Worm (Caenorhabditis elegans) whole organism, young adult: ENCODE measurements around the gene gcc-2.
A peak's percentile ranks its signal among the peaks of the same experiment; 100 is the strongest.

Experiments
- B0035.1 ChIP-seq: sonication (generic microtip); optimal IDR thresholded peaks from 2 replicates; lab custom pipeline; 2016; ENCODE audit warnings: missing genetic modification characterization, mild to moderate bottlenecking, missing compliant biosample characterization, missing genotype, missing genetic modification reagents
- F23B12.7 ChIP-seq: sonication (generic microtip); optimal IDR thresholded peaks from 2 replicates; lab custom pipeline; 2017; ENCODE audit warnings: missing genetic modification characterization, mild to moderate bottlenecking, missing compliant biosample characterization, antibody characterized with exemption, moderate library complexity; ENCODE audit not compliant: insufficient read depth
- F37B4.10 ChIP-seq: fragments of 200-800 bp; sonication (Bioruptor generic); IDR thresholded peaks from 2 replicates; pipeline ENCODE4 v1.3.6; 2022; ENCODE audit warnings: missing genetic modification characterization, missing compliant biosample characterization
- F39B2.1 ChIP-seq: fragments of 200-800 bp; sonication (Bioruptor generic); IDR thresholded peaks from 2 replicates; pipeline ENCODE4 v1.3.6; 2022; ENCODE audit warnings: missing genetic modification reagents, missing genetic modification characterization, missing compliant biosample characterization
- K11D2.4 ChIP-seq: fragments of 200-800 bp; sonication (Bioruptor generic); IDR thresholded peaks from 2 replicates; pipeline ENCODE4 v1.3.6; 2022; ENCODE audit warnings: missing genetic modification reagents, missing genetic modification characterization, missing compliant biosample characterization
- T07F8.4 ChIP-seq: sonication (generic microtip); optimal IDR thresholded peaks from 2 replicates; lab custom pipeline; 2016; ENCODE audit warnings: mild to moderate bottlenecking, missing genetic modification characterization, moderate library complexity, missing compliant biosample characterization
- Y53G8AR.9 ChIP-seq: fragments of 200-800 bp; sonication (Bioruptor generic); conservative IDR thresholded peaks from 2 replicates; pipeline ENCODE4 v1.3.6; 2022; ENCODE audit warnings: missing genetic modification reagents, missing genetic modification characterization, missing compliant biosample characterization
- aptf-2 ChIP-seq: fragments of 200-800 bp; sonication (Bioruptor generic); conservative IDR thresholded peaks from 2 replicates; pipeline ENCODE4 v1.3.6; 2022; ENCODE audit warnings: missing genetic modification reagents, missing genetic modification characterization, missing compliant biosample characterization
- aptf-3 ChIP-seq: fragments of 200-800 bp; sonication (Bioruptor generic); IDR thresholded peaks from 2 replicates; pipeline ENCODE4 v1.3.6; 2022; ENCODE audit warnings: missing genetic modification characterization, missing compliant biosample characterization
- attf-3 ChIP-seq: fragments of 200-800 bp; sonication (Bioruptor generic); conservative IDR thresholded peaks from 2 replicates; pipeline ENCODE4 v1.3.6; 2022; ENCODE audit warnings: missing genetic modification reagents, missing genetic modification characterization, missing compliant biosample characterization
- ceh-100 ChIP-seq: fragments of 200-800 bp; sonication (Bioruptor generic); IDR thresholded peaks from 2 replicates; pipeline ENCODE4 v1.3.6; 2022; ENCODE audit warnings: missing genetic modification reagents, missing genetic modification characterization, missing compliant biosample characterization
- ceh-40 ChIP-seq: fragments of 200-800 bp; sonication (Bioruptor generic); IDR thresholded peaks from 2 replicates; pipeline ENCODE4 v1.3.6; 2022; ENCODE audit warnings: missing genetic modification characterization, missing compliant biosample characterization
- ceh-79 ChIP-seq: sonication (generic microtip); optimal IDR thresholded peaks from 2 replicates; lab custom pipeline; 2017; ENCODE audit warnings: mild to moderate bottlenecking, missing genetic modification characterization, missing compliant biosample characterization
- die-1 ChIP-seq: sonication (generic microtip); optimal IDR thresholded peaks from 2 replicates; lab custom pipeline; 2016; ENCODE audit warnings: missing genotype, mild to moderate bottlenecking, missing genetic modification characterization, missing compliant biosample characterization
- dpff-1 ChIP-seq: sonication (generic microtip); optimal IDR thresholded peaks from 2 replicates; lab custom pipeline; 2017; ENCODE audit warnings: mild to moderate bottlenecking, missing genetic modification characterization, missing compliant biosample characterization
- egl-18 ChIP-seq: fragments of 200-800 bp; sonication (Bioruptor generic); IDR thresholded peaks from 2 replicates; pipeline ENCODE4 v1.3.6; 2022; ENCODE audit warnings: missing genetic modification reagents, missing genetic modification characterization, missing compliant biosample characterization
- fkh-3 ChIP-seq: sonication (generic microtip); optimal IDR thresholded peaks from 2 replicates; lab custom pipeline; 2016; ENCODE audit warnings: mild to moderate bottlenecking, missing genetic modification characterization, missing compliant biosample characterization
- him-1 ChIP-seq: sonication (generic microtip); optimal IDR thresholded peaks from 2 replicates; lab custom pipeline; 2016; ENCODE audit warnings: missing genotype, missing genetic modification reagents, missing genetic modification characterization, missing compliant biosample characterization
- hlh-12 ChIP-seq: sonication (generic microtip); optimal IDR thresholded peaks from 2 replicates; lab custom pipeline; 2016; ENCODE audit warnings: missing genetic modification characterization, missing compliant biosample characterization
- hmg-1.2 ChIP-seq: fragments of 200-800 bp; sonication (Bioruptor generic); IDR thresholded peaks from 2 replicates; pipeline ENCODE4 v1.3.6; 2022; ENCODE audit warnings: missing genetic modification reagents, missing genetic modification characterization, missing compliant biosample characterization
- hmg-20 ChIP-seq: fragments of 200-800 bp; sonication (Bioruptor generic); IDR thresholded peaks from 2 replicates; pipeline ENCODE4 v1.3.6; 2022; ENCODE audit warnings: missing genetic modification reagents, missing genetic modification characterization, missing compliant biosample characterization
- lag-1 ChIP-seq: fragments of 200-800 bp; sonication (Bioruptor generic); IDR thresholded peaks from 2 replicates; pipeline ENCODE4 v1.3.6; 2022; ENCODE audit warnings: missing genetic modification reagents, missing genetic modification characterization, missing compliant biosample characterization
- let-607 ChIP-seq, 2 experiments: fragments of 200-800 bp in 1 of 2; sonication (Bioruptor generic) in 1 of 2; sonication (generic microtip) in 1 of 2; optimal IDR thresholded peaks; 2 replicates each; lab custom pipeline; 2016 to 2018; ENCODE audit warnings: mild to moderate bottlenecking in 2 of 2, missing compliant biosample characterization in 2 of 2, missing genetic modification characterization in 2 of 2, moderate library complexity in 2 of 2, missing genotype in 1 of 2
- lin-54 ChIP-seq: fragments of 200-800 bp; sonication (Bioruptor generic); optimal IDR thresholded peaks from 2 replicates; lab custom pipeline; 2018; ENCODE audit warnings: mild to moderate bottlenecking, missing genetic modification characterization, missing compliant biosample characterization
- lir-1 ChIP-seq: fragments of 200-800 bp; sonication (Bioruptor generic); conservative IDR thresholded peaks from 2 replicates; pipeline ENCODE4 v1.3.6; 2022; ENCODE audit warnings: missing genetic modification reagents, missing genetic modification characterization, missing compliant biosample characterization
- lsl-1 ChIP-seq: fragments of 200-800 bp; sonication (Bioruptor generic); optimal IDR thresholded peaks from 2 replicates; lab custom pipeline; 2018; ENCODE audit warnings: mild to moderate bottlenecking, missing genetic modification characterization, moderate library complexity, missing compliant biosample characterization
- madf-10 ChIP-seq: sonication (generic microtip); optimal IDR thresholded peaks from 2 replicates; lab custom pipeline; 2016; ENCODE audit warnings: mild to moderate bottlenecking, missing genetic modification characterization, missing compliant biosample characterization
- madf-3 ChIP-seq: fragments of 200-800 bp; sonication (Bioruptor generic); IDR thresholded peaks from 2 replicates; pipeline ENCODE4 v1.3.6; 2022; ENCODE audit warnings: missing genetic modification reagents, missing genetic modification characterization, missing compliant biosample characterization
- madf-8 ChIP-seq: fragments of 200-800 bp; sonication (Bioruptor generic); conservative IDR thresholded peaks from 2 replicates; pipeline ENCODE4 v1.3.6; 2022; ENCODE audit warnings: missing genetic modification reagents, missing genetic modification characterization, missing compliant biosample characterization
- mcd-1 ChIP-seq: fragments of 200-800 bp; sonication (Bioruptor generic); IDR thresholded peaks from 2 replicates; pipeline ENCODE4 v1.3.6; 2022; ENCODE audit warnings: missing genetic modification reagents, missing genetic modification characterization, missing compliant biosample characterization
- nfya-2 ChIP-seq: fragments of 200-800 bp; sonication (Bioruptor generic); IDR thresholded peaks from 2 replicates; pipeline ENCODE4 v1.3.6; 2022; ENCODE audit warnings: missing genetic modification reagents, missing genetic modification characterization, missing compliant biosample characterization
- pbrm-1 ChIP-seq: fragments of 200-800 bp; sonication (Bioruptor generic); IDR thresholded peaks from 2 replicates; pipeline ENCODE4 v1.3.6; 2022; ENCODE audit warnings: missing genetic modification reagents, missing genetic modification characterization, missing compliant biosample characterization
- pha-4 ChIP-seq: fragments of 150-350 bp; sonication (generic microtip); optimal IDR thresholded peaks from 2 replicates; lab custom pipeline; 2014; ENCODE audit warnings: missing biosample characterization, missing genetic modification reagents, missing genetic modification characterization
- repo-1 ChIP-seq: sonication (generic microtip); optimal IDR thresholded peaks from 2 replicates; lab custom pipeline; 2017; ENCODE audit warnings: mild to moderate bottlenecking, missing genetic modification characterization, missing compliant biosample characterization
- rpc-1 ChIP-seq, 2 experiments: fragments of 150-350 bp in 1 of 2; sonication (generic microtip) in 1 of 2; optimal IDR thresholded peaks; 2 replicates each; lab custom pipeline; 2014 to 2018; ENCODE audit warnings: missing biosample characterization in 1 of 2, missing genetic modification characterization in 1 of 2, missing genetic modification reagents in 1 of 2, missing genotype in 1 of 2
- sea-2 ChIP-seq: fragments of 200-800 bp; sonication (Bioruptor generic); IDR thresholded peaks from 2 replicates; pipeline ENCODE4 v1.3.6; 2022; ENCODE audit warnings: missing genetic modification characterization, missing compliant biosample characterization
- snpc-1.1 ChIP-seq: sonication (generic microtip); optimal IDR thresholded peaks from 2 replicates; lab custom pipeline; 2017; ENCODE audit warnings: missing genetic modification characterization, mild to moderate bottlenecking, missing compliant biosample characterization, antibody characterized with exemption, moderate library complexity, missing genotype, missing genetic modification reagents; ENCODE audit not compliant: insufficient read depth
- snpc-1.3 ChIP-seq: sonication (generic microtip); optimal IDR thresholded peaks from 2 replicates; lab custom pipeline; 2017; ENCODE audit warnings: missing genetic modification characterization, mild to moderate bottlenecking, missing compliant biosample characterization, antibody characterized with exemption, moderate library complexity, missing genotype, missing genetic modification reagents; ENCODE audit not compliant: insufficient read depth
- snpc-3.4 ChIP-seq: sonication (generic microtip); optimal IDR thresholded peaks from 2 replicates; lab custom pipeline; 2017; ENCODE audit warnings: missing genetic modification characterization, mild to moderate bottlenecking, missing compliant biosample characterization, antibody characterized with exemption, moderate library complexity, missing genotype, missing genetic modification reagents
- tbp1 ChIP-seq: fragments of 200-800 bp; sonication (Bioruptor generic); optimal IDR thresholded peaks from 2 replicates; lab custom pipeline; 2018; ENCODE audit warnings: mild to moderate bottlenecking, missing genetic modification characterization, missing compliant biosample characterization
- tlf-1 ChIP-seq: fragments of 200-800 bp; sonication (Bioruptor generic); optimal IDR thresholded peaks from 2 replicates; lab custom pipeline; 2018; ENCODE audit warnings: mild to moderate bottlenecking, missing genetic modification characterization, missing compliant biosample characterization
- zfh-2 ChIP-seq: fragments of 200-800 bp; sonication (Bioruptor generic); conservative IDR thresholded peaks from 2 replicates; pipeline ENCODE4 v1.3.6; 2022; ENCODE audit warnings: missing genetic modification reagents, missing genetic modification characterization, missing compliant biosample characterization
- ztf-22 ChIP-seq: fragments of 200-800 bp; sonication (Bioruptor generic); optimal IDR thresholded peaks from 2 replicates; lab custom pipeline; 2018; ENCODE audit warnings: mild to moderate bottlenecking, missing genetic modification characterization, moderate library complexity, missing compliant biosample characterization
- ztf-25 ChIP-seq: fragments of 200-800 bp; sonication (Bioruptor generic); IDR thresholded peaks from 2 replicates; pipeline ENCODE4 v1.3.6; 2022; ENCODE audit warnings: missing genetic modification reagents, missing genetic modification characterization, missing compliant biosample characterization
- ztf-26 ChIP-seq: sonication (generic microtip); optimal IDR thresholded peaks from 2 replicates; lab custom pipeline; 2017; ENCODE audit warnings: missing genetic modification characterization, missing compliant biosample characterization

Gene gcc-2

DNA sequence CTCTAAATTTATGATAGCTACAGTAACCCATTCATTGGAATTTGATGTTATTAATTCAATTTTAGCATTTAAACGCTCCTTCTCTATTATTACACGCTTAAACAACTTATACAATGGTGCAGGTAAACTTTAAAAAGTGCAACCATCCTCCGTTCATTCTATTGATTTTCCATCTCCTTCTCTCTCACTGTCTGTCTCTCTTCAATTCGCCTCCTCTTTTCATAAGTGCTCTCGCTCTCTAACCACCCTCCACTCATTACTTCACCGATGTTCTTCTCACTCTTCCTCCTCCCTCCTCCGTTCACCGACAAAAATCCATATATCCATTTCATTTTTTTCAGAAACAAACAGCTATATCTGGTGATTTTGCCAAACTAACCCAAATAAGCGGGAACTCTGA is 4.2 kb upstream of the gcc-2 start, which contains the start of gene cbp-1:
TSS of gene cbp-1 (plus strand) at position 335 of the 400 bp plus-strand sequence.
- 0 out of 2 replicates have a peak, but pooled peaks have one; percentile 5 for TF ChIP-seq mcd-1 (GFP tag; lab: Robert Waterston, UW)
- no peak for TF ChIP-seq lir-1
- TF ChIP-seq hmg-1.2 (GFP tag; lab: Robert Waterston, UW) = peak; percentile 90
- 0 out of 2 replicates have a peak, but pooled peaks have one; percentile 58 for TF ChIP-seq madf-3 (GFP tag; lab: Robert Waterston, UW)
- no peak for TF ChIP-seq attf-3 (GFP tag; lab: Robert Waterston, UW)
- no peak for TF ChIP-seq aptf-3 (GFP tag; lab: Robert Waterston, UW)
- TF ChIP-seq lin-54 (GFP tag; lab: Kevin White, UChicago) = no peak
- TF ChIP-seq pbrm-1 = 0 out of 2 replicates have a peak, but pooled peaks have one; percentile 11

DNA sequence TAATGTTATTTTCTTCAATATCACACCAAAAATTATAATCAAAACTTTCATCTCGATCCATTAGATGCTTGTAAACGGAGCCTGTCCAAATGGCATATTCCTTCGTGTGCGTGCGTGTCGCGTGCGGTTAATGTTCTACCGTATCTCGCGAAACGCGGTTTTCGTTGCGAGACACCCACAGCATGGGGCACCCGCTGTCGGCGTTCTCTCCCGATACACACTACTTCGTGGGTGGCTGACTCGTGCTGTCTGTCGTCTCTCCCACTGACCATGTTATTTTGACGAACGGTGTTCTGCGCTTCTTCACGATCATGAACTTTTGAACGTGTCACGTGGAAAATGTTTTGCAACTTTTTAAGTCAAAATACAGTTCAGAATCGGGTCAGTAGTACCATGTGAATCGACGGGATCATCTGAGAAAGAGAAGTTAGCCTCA is 3.5 kb upstream of the gcc-2 start:
- TF ChIP-seq fkh-3 (tag; lab: Kevin White, UChicago) (peak; percentile 61), him-1 (tag; lab: Kevin White, UChicago) (no peak), Y53G8AR.9 (GFP tag; lab: Robert Waterston, UW) (peak; percentile 98), lsl-1 (GFP tag; lab: Kevin White, UChicago) (peak; percentile 29), tlf-1 (GFP tag; lab: Kevin White, UChicago) (peak; percentile 97), lir-1 (peak; percentile 92), T07F8.4 (tag; lab: Kevin White, UChicago) (peak; percentile 57), repo-1 (tag; lab: Kevin White, UChicago) (peak; percentile 98), hlh-12 (tag; lab: Kevin White, UChicago) (no peak), pha-4 (tag; lab: Kevin White, UChicago) (peak; percentile 95), madf-8 (GFP tag; lab: Robert Waterston, UW) (no peak), madf-10 (tag; lab: Kevin White, UChicago) (peak; percentile 94), tbp1 (GFP tag; lab: Kevin White, UChicago) (peak; percentile 75), ztf-26 (peak; percentile 98), aptf-2 (GFP tag; lab: Robert Waterston, UW) (0 out of 2 replicates have a peak, but pooled peaks have one; percentile 40), F37B4.10 (GFP tag; lab: Robert Waterston, UW) (peak; percentile 94; the same call in 1 of the 2 replicates), ztf-25 (peak; percentile 79; the same call in 1 of the 2 replicates), K11D2.4 (GFP tag; lab: Robert Waterston, UW) (peak; percentile 98), snpc-3.4 (tag; lab: Kevin White, UChicago) (peak; percentile 55), rpc-1 (optimal IDR thresholded peaks at IDR 0.05; lab: Kevin White, UChicago) (peak; percentile 19), rpc-1 (tag; optimal IDR thresholded peaks at IDR 0.05; lab: Kevin White, UChicago) (no peak), ceh-79 (tag; lab: Kevin White, UChicago) (peak; percentile 77), B0035.1 (peak; percentile 90), F23B12.7 (no peak), aptf-3 (GFP tag; lab: Robert Waterston, UW) (no peak), zfh-2 (GFP tag; lab: Robert Waterston, UW) (peak; percentile 99), ceh-40 (GFP tag; lab: Robert Waterston, UW) (peak; percentile 79), egl-18 (GFP tag; lab: Robert Waterston, UW) (peak; percentile 93), hmg-20 (peak; percentile 87), ceh-100 (GFP tag; lab: Robert Waterston, UW) (peak; percentile 84), ztf-22 (GFP tag; lab: Kevin White, UChicago) (peak; percentile 97), nfya-2 (GFP tag; lab: Robert Waterston, UW) (0 out of 2 replicates have a peak, but pooled peaks have one; percentile 87), let-607 (tag; optimal IDR thresholded peaks at IDR 0.05; lab: Kevin White, UChicago) (peak; percentile 91 to 94), snpc-1.1 (tag; lab: Kevin White, UChicago) (no peak), lag-1 (GFP tag; lab: Robert Waterston, UW) (peak; percentile 94), F39B2.1 (peak; percentile 77), dpff-1 (tag; lab: Kevin White, UChicago) (peak; percentile 88), sea-2 (GFP tag; lab: Robert Waterston, UW) (peak; percentile 94), die-1 (tag; lab: Kevin White, UChicago) (peak; percentile 62), snpc-1.3 (tag; lab: Kevin White, UChicago) (peak; percentile 21)
